Worm (Caenorhabditis elegans): ENCODE results near the gene C54G7.1.

- TF ChIP-seq K09A11.1 (tag; optimal IDR thresholded peaks at IDR 0.05; ENCODE audit: insufficient read depth) (no peak), pax-1 (tag; optimal IDR thresholded peaks at IDR 0.05) (no peak), ets-4 (tag; optimal IDR thresholded peaks at IDR 0.05) (no peak), tbx-2 (tag; optimal IDR thresholded peaks at IDR 0.05) (no peak), pha-4 (tag; optimal IDR thresholded peaks at IDR 0.05) (no peak), unc-86 (tag; optimal IDR thresholded peaks at IDR 0.05) (no peak)
Measured at ce11 chrX:5547828-5548227, 4.1 kb downstream of the C54G7.1 start.

Measured in whole organism, late embryonic.